Fruit fly (Drosophila melanogaster) whole organism, embryonic: ENCODE results near the gene sle.

Experiments
- Blimp-1 ChIP-seq: fragments of 200-800 bp; sonication (Bioruptor generic); optimal IDR thresholded peaks from 3 replicates; lab custom pipeline; 2018; ENCODE audit warnings: missing biosample characterization, missing genetic modification characterization, mild to moderate bottlenecking, moderate library complexity, missing genetic modification reagents
- CG3726 ChIP-seq: fragments of 200-800 bp; sonication (Bioruptor generic); IDR thresholded peaks from 3 replicates; pipeline ENCODE4, ENCODE4 v1.3.6; 2022; ENCODE audit warnings: missing biosample characterization, missing genetic modification characterization
- ttk ChIP-seq: fragments of 200-800 bp; sonication (Bioruptor generic); IDR thresholded peaks from 2 replicates; pipeline ENCODE4 v2.1.2; 2022; ENCODE audit warnings: missing biosample characterization, missing genetic modification characterization

DNA sequence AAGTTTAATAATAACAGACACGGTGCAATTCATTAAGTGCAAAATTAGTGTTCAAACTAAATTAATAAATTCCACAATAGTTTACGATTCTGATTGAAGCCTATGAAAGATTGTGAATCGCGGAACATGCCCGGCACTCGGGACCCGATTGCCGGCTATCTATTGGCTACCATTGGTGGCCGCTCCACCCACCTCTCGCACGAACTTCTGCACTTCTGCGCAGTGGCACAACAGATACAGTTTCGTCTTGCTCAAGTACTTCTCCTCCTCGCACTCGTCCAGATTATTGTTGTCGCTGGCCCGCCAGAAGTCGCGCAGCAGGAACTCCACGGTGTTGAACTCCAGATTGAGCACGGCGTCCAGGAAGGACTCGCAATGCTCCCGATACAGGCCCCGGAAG is 31.4 kb downstream of the sle start:
- no peak for TF ChIP-seq CG3726
- no peak for TF ChIP-seq ttk (GFP tag; lab: Robert Waterston, UW)
- TF ChIP-seq Blimp-1 (GFP tag; lab: Kevin White, UChicago) = no peak
